Worm (Caenorhabditis elegans) whole organism, young adult: ENCODE results near the gene ZC250.4.
A peak's percentile ranks its signal among the peaks of the same experiment; 100 is the strongest.

ENCODE experiments used
- B0019.2 ChIP-seq: fragments of 200-800 bp; sonication (Bioruptor generic); conservative IDR thresholded peaks from 2 replicates; pipeline ENCODE4 v1.3.6; 2022; ENCODE audit warnings: missing genetic modification reagents, missing genetic modification characterization, missing compliant biosample characterization
- B0261.1 ChIP-seq: sonication (generic microtip); optimal IDR thresholded peaks from 2 replicates; lab custom pipeline; 2016; ENCODE audit warnings: mild to moderate bottlenecking, missing genetic modification characterization, moderate library complexity, missing compliant biosample characterization
- C17E4.6 ChIP-seq: fragments of 200-800 bp; sonication (Bioruptor generic); IDR thresholded peaks from 2 replicates; pipeline ENCODE4 v1.3.6; 2022; ENCODE audit warnings: missing genetic modification reagents, missing genetic modification characterization, missing compliant biosample characterization
- F10E7.11 ChIP-seq: sonication (generic microtip); optimal IDR thresholded peaks from 2 replicates; lab custom pipeline; 2017; ENCODE audit warnings: mild to moderate bottlenecking, missing genetic modification characterization, moderate library complexity, missing compliant biosample characterization
- F33H1.4 ChIP-seq: fragments of 200-800 bp; sonication (Bioruptor generic); IDR thresholded peaks from 2 replicates; pipeline ENCODE4 v1.3.6; 2022; ENCODE audit warnings: missing genetic modification reagents, missing genetic modification characterization, missing compliant biosample characterization
- F37B4.10 ChIP-seq: fragments of 200-800 bp; sonication (Bioruptor generic); IDR thresholded peaks from 2 replicates; pipeline ENCODE4 v1.3.6; 2022; ENCODE audit warnings: missing genetic modification characterization, missing compliant biosample characterization
- F49E8.2 ChIP-seq: sonication (generic microtip); optimal IDR thresholded peaks from 3 replicates; lab custom pipeline; 2017; ENCODE audit warnings: missing genetic modification characterization, mild to moderate bottlenecking, missing compliant biosample characterization, antibody characterized with exemption, moderate library complexity; ENCODE audit not compliant: insufficient read depth
- F55B11.4 ChIP-seq: sonication (generic microtip); optimal IDR thresholded peaks from 2 replicates; lab custom pipeline; 2016; ENCODE audit warnings: missing compliant biosample characterization, missing genetic modification characterization, borderline replicate concordance; ENCODE audit not compliant: insufficient read depth
- F57A8.1 ChIP-seq: fragments of 200-800 bp; sonication (Bioruptor generic); optimal IDR thresholded peaks from 2 replicates; lab custom pipeline; 2018; ENCODE audit warnings: mild to moderate bottlenecking, missing genetic modification characterization, moderate library complexity, missing compliant biosample characterization
- K11D2.4 ChIP-seq: fragments of 200-800 bp; sonication (Bioruptor generic); IDR thresholded peaks from 2 replicates; pipeline ENCODE4 v1.3.6; 2022; ENCODE audit warnings: missing genetic modification reagents, missing genetic modification characterization, missing compliant biosample characterization
- K12H6.12 ChIP-seq: fragments of 200-800 bp; sonication (Bioruptor generic); optimal IDR thresholded peaks from 2 replicates; lab custom pipeline; 2018; ENCODE audit warnings: mild to moderate bottlenecking, missing genetic modification characterization, missing compliant biosample characterization
- T07F8.4 ChIP-seq: sonication (generic microtip); optimal IDR thresholded peaks from 2 replicates; lab custom pipeline; 2016; ENCODE audit warnings: mild to moderate bottlenecking, missing genetic modification characterization, moderate library complexity, missing compliant biosample characterization
- Y56A3A.18 ChIP-seq: fragments of 200-800 bp; sonication (Bioruptor generic); IDR thresholded peaks from 2 replicates; pipeline ENCODE4 v1.3.6; 2022; ENCODE audit warnings: missing genetic modification reagents, missing genetic modification characterization, missing compliant biosample characterization
- Y79H2A.3 ChIP-seq: fragments of 200-800 bp; sonication (Bioruptor generic); conservative IDR thresholded peaks from 2 replicates; pipeline ENCODE4 v1.3.6; 2022; ENCODE audit warnings: missing genetic modification reagents, missing genetic modification characterization, missing compliant biosample characterization
- aptf-2 ChIP-seq: fragments of 200-800 bp; sonication (Bioruptor generic); conservative IDR thresholded peaks from 2 replicates; pipeline ENCODE4 v1.3.6; 2022; ENCODE audit warnings: missing genetic modification reagents, missing genetic modification characterization, missing compliant biosample characterization
- atf-7 ChIP-seq: sonication (generic microtip); optimal IDR thresholded peaks from 2 replicates; lab custom pipeline; 2017; ENCODE audit warnings: mild to moderate bottlenecking, missing genetic modification characterization, missing compliant biosample characterization
- attf-5 ChIP-seq: fragments of 200-800 bp; sonication (Bioruptor generic); optimal IDR thresholded peaks from 2 replicates; lab custom pipeline; 2018; ENCODE audit warnings: mild to moderate bottlenecking, missing genetic modification characterization, missing compliant biosample characterization
- bed-1 ChIP-seq: fragments of 200-800 bp; sonication (Bioruptor generic); IDR thresholded peaks from 2 replicates; pipeline ENCODE4 v1.3.6; 2022; ENCODE audit warnings: missing genetic modification reagents, missing genetic modification characterization, missing compliant biosample characterization
- cebp-1 ChIP-seq, 2 experiments: fragments of 200-800 bp in 1 of 2; sonication (Bioruptor generic) in 1 of 2; sonication (generic microtip) in 1 of 2; IDR thresholded peaks in 1 of 2; optimal IDR thresholded peaks in 1 of 2; 2 replicates each; pipeline versions ENCODE4 v1.3.6 to Lab custom; 2017 to 2022; ENCODE audit warnings: missing compliant biosample characterization in 2 of 2, missing genetic modification characterization in 2 of 2, mild to moderate bottlenecking in 1 of 2, missing genetic modification reagents in 1 of 2, moderate library complexity in 1 of 2
- ceh-40 ChIP-seq: fragments of 200-800 bp; sonication (Bioruptor generic); IDR thresholded peaks from 2 replicates; pipeline ENCODE4 v1.3.6; 2022; ENCODE audit warnings: missing genetic modification characterization, missing compliant biosample characterization
- ekl-4 ChIP-seq: fragments of 200-800 bp; sonication (Bioruptor generic); IDR thresholded peaks from 2 replicates; pipeline ENCODE4 v1.3.6; 2022; ENCODE audit warnings: missing genetic modification reagents, missing genetic modification characterization, missing compliant biosample characterization
- hlh-12 ChIP-seq: sonication (generic microtip); optimal IDR thresholded peaks from 2 replicates; lab custom pipeline; 2016; ENCODE audit warnings: missing genetic modification characterization, missing compliant biosample characterization
- hmg-1.2 ChIP-seq: fragments of 200-800 bp; sonication (Bioruptor generic); IDR thresholded peaks from 2 replicates; pipeline ENCODE4 v1.3.6; 2022; ENCODE audit warnings: missing genetic modification reagents, missing genetic modification characterization, missing compliant biosample characterization
- hsf-1 ChIP-seq: fragments of 200-800 bp; sonication (Bioruptor generic); IDR thresholded peaks from 2 replicates; pipeline ENCODE4 v1.3.6; 2022; ENCODE audit warnings: missing genetic modification reagents, missing genetic modification characterization, missing compliant biosample characterization
- lin-35 ChIP-seq, 3 experiments: fragments of 150-350 bp in 2 of 3; sonication (generic microtip) in 1 of 3; optimal IDR thresholded peaks; 2 replicates each; lab custom pipeline; 2014 to 2018; ENCODE audit warnings: missing biosample characterization in 3 of 3, missing genetic modification characterization in 3 of 3, missing genetic modification reagents in 3 of 3
- lin-40 ChIP-seq: sonication (generic microtip); optimal IDR thresholded peaks from 2 replicates; lab custom pipeline; 2016; ENCODE audit warnings: missing genetic modification characterization, mild to moderate bottlenecking, missing compliant biosample characterization, missing genotype, missing genetic modification reagents
- madf-10 ChIP-seq: sonication (generic microtip); optimal IDR thresholded peaks from 2 replicates; lab custom pipeline; 2016; ENCODE audit warnings: mild to moderate bottlenecking, missing genetic modification characterization, missing compliant biosample characterization
- madf-3 ChIP-seq: fragments of 200-800 bp; sonication (Bioruptor generic); IDR thresholded peaks from 2 replicates; pipeline ENCODE4 v1.3.6; 2022; ENCODE audit warnings: missing genetic modification reagents, missing genetic modification characterization, missing compliant biosample characterization
- mel-28 ChIP-seq: sonication (generic microtip); optimal IDR thresholded peaks from 2 replicates; lab custom pipeline; 2016; ENCODE audit warnings: borderline replicate concordance, mild to moderate bottlenecking, missing genetic modification characterization, missing compliant biosample characterization
- mes-4 ChIP-seq: sonication (generic microtip); optimal IDR thresholded peaks from 2 replicates; lab custom pipeline; 2016; ENCODE audit warnings: missing genotype, missing genetic modification characterization, missing compliant biosample characterization
- mxl-1 ChIP-seq: sonication (generic microtip); optimal IDR thresholded peaks from 2 replicates; lab custom pipeline; 2016; ENCODE audit warnings: missing genetic modification characterization, missing compliant biosample characterization
- nhr-179 ChIP-seq: sonication (generic microtip); optimal IDR thresholded peaks from 2 replicates; lab custom pipeline; 2016; ENCODE audit warnings: mild to moderate bottlenecking, missing genetic modification characterization, missing compliant biosample characterization
- nhr-80 ChIP-seq: sonication (generic microtip); optimal IDR thresholded peaks from 2 replicates; lab custom pipeline; 2016; ENCODE audit warnings: missing genetic modification characterization, missing compliant biosample characterization
- pha-4 ChIP-seq: fragments of 150-350 bp; sonication (generic microtip); optimal IDR thresholded peaks from 2 replicates; lab custom pipeline; 2014; ENCODE audit warnings: missing biosample characterization, missing genetic modification reagents, missing genetic modification characterization
- rcor-1 ChIP-seq: fragments of 200-800 bp; sonication (Bioruptor generic); IDR thresholded peaks from 2 replicates; pipeline ENCODE4 v1.3.6; 2022; ENCODE audit warnings: missing genetic modification reagents, missing genetic modification characterization, missing compliant biosample characterization
- sptf-2 ChIP-seq: fragments of 200-800 bp; sonication (Bioruptor generic); optimal IDR thresholded peaks from 2 replicates; lab custom pipeline; 2018; ENCODE audit warnings: mild to moderate bottlenecking, missing genetic modification characterization, missing compliant biosample characterization
- tbx-9 ChIP-seq: sonication (generic microtip); optimal IDR thresholded peaks from 2 replicates; lab custom pipeline; 2016; ENCODE audit warnings: borderline replicate concordance, missing genetic modification characterization, inconsistent platforms, missing compliant biosample characterization
- ztf-25 ChIP-seq: fragments of 200-800 bp; sonication (Bioruptor generic); IDR thresholded peaks from 2 replicates; pipeline ENCODE4 v1.3.6; 2022; ENCODE audit warnings: missing genetic modification reagents, missing genetic modification characterization, missing compliant biosample characterization
- ztf-26 ChIP-seq: sonication (generic microtip); optimal IDR thresholded peaks from 2 replicates; lab custom pipeline; 2017; ENCODE audit warnings: missing genetic modification characterization, missing compliant biosample characterization
- ztf-6 ChIP-seq: fragments of 200-800 bp; sonication (Bioruptor generic); IDR thresholded peaks from 2 replicates; pipeline ENCODE4 v1.3.6; 2022; ENCODE audit warnings: missing genetic modification reagents, missing genetic modification characterization, missing compliant biosample characterization

ZC250.4 gene

ce11 chrV:5813060-5813659 lies at the start of gene ZC250.4:
ZC250.4 (minus strand) TSS chrV:5813137.
- TF ChIP-seq F10E7.11 = no peak
- no peak for TF ChIP-seq cebp-1 (GFP tag; IDR thresholded peaks at IDR 0.05; lab: Robert Waterston, UW)
- peak; percentile 43 for TF ChIP-seq cebp-1 (tag; optimal IDR thresholded peaks at IDR 0.05; lab: Kevin White, UChicago)
- TF ChIP-seq hsf-1 (GFP tag; lab: Robert Waterston, UW) = no peak
- no peak for TF ChIP-seq sptf-2
- TF ChIP-seq madf-10 (tag; lab: Kevin White, UChicago) = no peak
- no peak for TF ChIP-seq mel-28 (tag; lab: Kevin White, UChicago)
- no peak for TF ChIP-seq T07F8.4 (tag; lab: Kevin White, UChicago)
- TF ChIP-seq ztf-25 (GFP tag; lab: Robert Waterston, UW) = no peak
- TF ChIP-seq Y79H2A.3 = no peak
- no peak for TF ChIP-seq aptf-2 (GFP tag; lab: Robert Waterston, UW)
- TF ChIP-seq mxl-1 (tag; lab: Kevin White, UChicago) = no peak
- TF ChIP-seq nhr-80 (tag; lab: Kevin White, UChicago) = peak; percentile 77
- no peak for TF ChIP-seq hmg-1.2 (GFP tag; lab: Robert Waterston, UW)

DNA sequence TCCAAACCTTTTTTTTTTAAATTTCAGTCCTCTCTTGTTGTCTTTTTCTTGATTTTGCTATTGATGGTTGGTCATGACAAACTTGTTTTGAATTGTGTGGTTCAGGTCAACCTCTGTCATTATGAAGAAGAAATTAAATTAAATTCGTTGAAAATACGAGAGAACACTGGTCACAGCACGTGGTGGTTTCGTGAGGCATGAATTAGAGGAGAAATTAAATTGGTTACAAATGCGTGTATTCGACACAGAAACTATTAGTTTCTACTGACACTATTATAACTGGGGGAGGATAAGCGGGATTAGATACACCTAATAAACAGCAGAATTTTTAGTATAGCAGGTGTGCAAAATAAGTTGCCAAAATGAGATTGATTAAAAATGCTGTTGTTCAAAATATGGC lies 39.1 kb upstream of the ZC250.4 start:
- TF ChIP-seq lin-35 (GFP tag; optimal IDR thresholded peaks at IDR 0.05; lab: Kevin White, UChicago) (peak in 1 of 3 experiments; percentile 31), ekl-4 (GFP tag; lab: Robert Waterston, UW) (no peak)

DNA sequence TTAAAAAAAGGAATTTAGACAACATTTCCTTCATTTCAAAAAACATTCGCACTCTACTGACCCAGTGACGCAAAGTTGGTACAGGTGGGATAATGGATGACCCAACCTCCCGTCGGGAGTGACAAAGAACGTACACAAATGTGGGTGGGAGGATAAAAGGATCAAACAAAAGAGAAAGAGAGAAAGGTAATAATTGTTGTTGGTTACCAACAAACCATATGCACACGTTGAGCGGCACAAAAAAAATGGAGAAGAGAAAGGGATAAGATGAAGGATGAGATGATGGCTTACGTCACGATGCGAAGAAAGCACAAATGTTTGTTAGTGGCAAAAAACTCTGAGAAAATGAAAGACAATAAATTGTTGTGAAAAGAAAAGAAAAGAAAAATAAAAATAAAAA lies 38.7 kb upstream of the ZC250.4 start:
- TF ChIP-seq B0019.2 (GFP tag; lab: Robert Waterston, UW) (no peak), K12H6.12 (peak; percentile 7)

DNA sequence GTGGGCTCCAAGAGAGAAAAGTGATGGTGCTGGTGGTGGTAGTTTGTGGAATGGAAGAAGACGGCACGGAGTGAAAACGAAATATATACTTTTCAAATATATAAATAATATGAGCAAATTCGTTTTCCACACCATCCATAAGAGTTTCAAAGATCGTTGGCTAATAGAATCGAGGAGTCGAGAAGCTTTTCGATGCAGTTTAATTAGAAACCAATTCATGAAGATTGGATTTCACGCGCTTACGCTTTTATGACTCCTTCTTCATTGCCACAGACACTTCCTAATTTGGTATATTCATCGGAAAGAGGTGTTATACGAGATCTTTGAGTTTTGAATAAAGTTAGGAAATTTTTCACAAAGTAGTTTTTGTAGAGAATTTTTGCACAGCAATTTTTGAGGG lies 37.7 kb upstream of the ZC250.4 start:
- TF ChIP-seq F33H1.4 (GFP tag; lab: Robert Waterston, UW) (no peak), sptf-2 (no peak)

DNA sequence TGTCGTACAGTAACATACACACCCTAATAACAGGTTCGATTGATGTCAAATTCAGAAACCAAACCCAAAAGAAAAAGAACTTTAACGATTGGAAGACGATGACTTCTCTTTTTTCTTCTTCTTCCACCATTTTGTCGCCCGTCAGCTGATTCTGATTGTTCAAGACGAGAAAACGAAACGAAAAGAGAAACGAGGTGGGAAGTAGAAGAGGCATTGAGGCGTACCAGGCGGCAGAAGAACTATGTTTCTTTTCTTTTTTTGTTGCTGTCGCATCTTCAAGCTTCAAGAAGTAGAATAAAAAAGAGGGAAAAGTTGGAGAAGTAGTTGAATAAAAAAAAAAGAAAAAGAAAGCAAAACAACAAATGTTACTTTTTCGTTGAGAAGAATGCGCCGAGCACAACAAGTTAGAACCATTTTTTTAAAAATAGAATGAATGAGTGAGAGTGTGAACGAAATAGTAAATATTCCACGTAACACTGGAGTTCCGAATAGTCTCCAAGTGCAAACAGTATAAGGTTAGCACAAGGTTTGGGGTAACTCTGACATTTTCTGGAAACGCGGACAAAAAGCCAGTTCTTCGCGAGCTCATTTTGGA lies 35.2 kb upstream of the ZC250.4 start:
- no peak for TF ChIP-seq ztf-26 (tag; lab: Kevin White, UChicago)
- no peak for TF ChIP-seq cebp-1 (GFP tag; IDR thresholded peaks at IDR 0.05; lab: Robert Waterston, UW)
- peak; percentile 14 for TF ChIP-seq cebp-1 (tag; optimal IDR thresholded peaks at IDR 0.05; lab: Kevin White, UChicago)
- no peak for TF ChIP-seq nhr-179 (tag; lab: Kevin White, UChicago)
- TF ChIP-seq hlh-12 (tag; lab: Kevin White, UChicago) = no peak
- no peak for TF ChIP-seq pha-4 (tag; lab: Kevin White, UChicago)
- TF ChIP-seq C17E4.6 (GFP tag; lab: Robert Waterston, UW) = no peak
- no peak for TF ChIP-seq bed-1 (GFP tag; lab: Robert Waterston, UW)
- no peak for TF ChIP-seq ceh-40 (GFP tag; lab: Robert Waterston, UW)
- TF ChIP-seq madf-3 (GFP tag; lab: Robert Waterston, UW) = no peak
- no peak for TF ChIP-seq rcor-1 (GFP tag; lab: Robert Waterston, UW)
- no peak for TF ChIP-seq F57A8.1
- TF ChIP-seq lin-40 (tag; lab: Kevin White, UChicago) = peak; percentile 35
- TF ChIP-seq F49E8.2 (tag; lab: Kevin White, UChicago) = no peak
- 0 out of 2 replicates have a peak, but pooled peaks have one; percentile 34 for TF ChIP-seq K11D2.4
- TF ChIP-seq tbx-9 (tag; lab: Kevin White, UChicago) = no peak
- no peak for TF ChIP-seq ztf-6
- no peak for TF ChIP-seq ztf-25 (GFP tag; lab: Robert Waterston, UW)
- no peak for TF ChIP-seq F10E7.11
- TF ChIP-seq K12H6.12 = no peak
- no peak for TF ChIP-seq attf-5 (GFP tag; lab: Kevin White, UChicago)
- no peak for TF ChIP-seq atf-7 (tag; lab: Kevin White, UChicago)
- no peak for TF ChIP-seq Y56A3A.18 (GFP tag; lab: Robert Waterston, UW)
- TF ChIP-seq B0261.1 = no peak
- TF ChIP-seq F37B4.10 = no peak
- TF ChIP-seq F55B11.4 = no peak
- TF ChIP-seq mes-4 (tag; lab: Kevin White, UChicago) = no peak
